Worm (Caenorhabditis elegans) whole organism, L1 larva: Measurements from ENCODE around the gene dnj-10.

Experiments
- C34B4.2 ChIP-seq: sonication (generic microtip); optimal IDR thresholded peaks from 2 replicates; lab custom pipeline; 2017; ENCODE audit warnings: mild to moderate bottlenecking, missing genetic modification characterization, missing compliant biosample characterization
- alr-1 ChIP-seq: fragments of 200-800 bp; sonication (Bioruptor generic); optimal IDR thresholded peaks from 2 replicates; lab custom pipeline; 2018; ENCODE audit warnings: borderline replicate concordance, mild to moderate bottlenecking, missing genetic modification characterization, missing compliant biosample characterization
- aly-2 ChIP-seq: fragments of 150-350 bp; optimal IDR thresholded peaks from 2 replicates; lab custom pipeline; 2014; ENCODE audit warnings: missing biosample characterization, missing genetic modification characterization
- blmp-1 ChIP-seq: fragments of 150-350 bp; optimal IDR thresholded peaks from 2 replicates; lab custom pipeline; 2014; ENCODE audit warnings: missing biosample characterization, missing genetic modification characterization
- ceh-63 ChIP-seq: fragments of 200-800 bp; sonication (Bioruptor generic); optimal IDR thresholded peaks from 2 replicates; lab custom pipeline; 2018; ENCODE audit warnings: mild to moderate bottlenecking, missing genetic modification characterization, missing compliant biosample characterization
- ceh-82 ChIP-seq, 3 experiments: fragments of 150-350 bp in 1 of 3; sonication (generic microtip) in 2 of 3; optimal IDR thresholded peaks; 2 replicates each; lab custom pipeline; 2014 to 2017; ENCODE audit warnings: missing biosample characterization in 3 of 3, missing genetic modification characterization in 3 of 3
- ceh-88 ChIP-seq: fragments of 200-800 bp; sonication (Bioruptor generic); IDR thresholded peaks from 2 replicates; pipeline ENCODE4 v1.3.6; 2022; ENCODE audit warnings: missing genetic modification characterization, missing compliant biosample characterization
- ceh-90 ChIP-seq: sonication (generic microtip); optimal IDR thresholded peaks from 2 replicates; lab custom pipeline; 2016; ENCODE audit warnings: missing genetic modification characterization, missing compliant biosample characterization
- ces-1 ChIP-seq: fragments of 150-350 bp; optimal IDR thresholded peaks from 2 replicates; lab custom pipeline; 2014; ENCODE audit warnings: missing biosample characterization, missing genetic modification reagents, missing genetic modification characterization
- dpl-1 ChIP-seq, 3 experiments: fragments of 150-350 bp in 2 of 3; sonication (generic microtip) in 1 of 3; optimal IDR thresholded peaks; 2 replicates each; lab custom pipeline; 2014 to 2017; ENCODE audit warnings: missing biosample characterization in 3 of 3, missing genetic modification characterization in 3 of 3, missing genetic modification reagents in 3 of 3
- dsc-1 ChIP-seq: sonication (generic microtip); optimal IDR thresholded peaks from 2 replicates; lab custom pipeline; 2016; ENCODE audit warnings: mild to moderate bottlenecking, missing genetic modification characterization, missing compliant biosample characterization
- efl-3 ChIP-seq: fragments of 200-800 bp; sonication (Bioruptor generic); optimal IDR thresholded peaks from 2 replicates; lab custom pipeline; 2018; ENCODE audit warnings: mild to moderate bottlenecking, missing genetic modification characterization, missing compliant biosample characterization
- egl-13 ChIP-seq: sonication (generic microtip); optimal IDR thresholded peaks from 2 replicates; lab custom pipeline; 2016; ENCODE audit warnings: missing genotype, missing genetic modification reagents, missing genetic modification characterization, missing compliant biosample characterization
- elt-2 ChIP-seq: sonication (generic microtip); optimal IDR thresholded peaks from 2 replicates; lab custom pipeline; 2016; ENCODE audit warnings: missing genetic modification characterization, mild to moderate bottlenecking, inconsistent platforms, missing compliant biosample characterization, missing genetic modification reagents
- elt-3 ChIP-seq, 6 experiments: fragments of 150-350 bp in 1 of 6; sonication (generic microtip); optimal IDR thresholded peaks; 2 replicates each; lab custom pipeline; 2017 to 2018; ENCODE audit warnings: missing biosample characterization in 6 of 6, missing genetic modification characterization in 6 of 6, inconsistent platforms in 1 of 6
- ets-5 ChIP-seq: fragments of 200-800 bp; sonication (Bioruptor generic); IDR thresholded peaks from 2 replicates; pipeline ENCODE4 v1.3.6; 2022; ENCODE audit warnings: missing genetic modification characterization, missing compliant biosample characterization
- fos-1 ChIP-seq: fragments of 150-350 bp; optimal IDR thresholded peaks from 2 replicates; lab custom pipeline; 2014; ENCODE audit warnings: missing biosample characterization, missing genetic modification characterization
- grh-1 ChIP-seq: fragments of 200-800 bp; sonication (Bioruptor generic); IDR thresholded peaks from 2 replicates; pipeline ENCODE4 v1.3.6; 2022; ENCODE audit warnings: missing genetic modification reagents, missing genetic modification characterization, missing compliant biosample characterization
- hlh-17 ChIP-seq: fragments of 200-800 bp; sonication (Bioruptor generic); optimal IDR thresholded peaks from 2 replicates; lab custom pipeline; 2018; ENCODE audit warnings: missing genetic modification characterization, mild to moderate bottlenecking, missing compliant biosample characterization, moderate library complexity, borderline replicate concordance
- hpl-2 ChIP-seq: fragments of 150-350 bp; optimal IDR thresholded peaks from 2 replicates; lab custom pipeline; 2014; ENCODE audit warnings: missing biosample characterization, missing genetic modification reagents, missing genetic modification characterization
- lin-13 ChIP-seq: fragments of 150-350 bp; optimal IDR thresholded peaks from 2 replicates; lab custom pipeline; 2014; ENCODE audit warnings: missing biosample characterization, missing genetic modification reagents, missing genetic modification characterization
- lin-14 ChIP-seq: fragments of 200-800 bp; sonication (Bioruptor generic); optimal IDR thresholded peaks from 2 replicates; lab custom pipeline; 2018; ENCODE audit warnings: mild to moderate bottlenecking, missing genetic modification characterization, moderate library complexity, missing compliant biosample characterization
- lin-15B ChIP-seq: fragments of 150-350 bp; sonication (generic microtip); optimal IDR thresholded peaks from 3 replicates; lab custom pipeline; 2014; ENCODE audit warnings: missing biosample characterization, missing genetic modification characterization
- lin-39 ChIP-seq: fragments of 150-350 bp; optimal IDR thresholded peaks from 2 replicates; lab custom pipeline; 2014; ENCODE audit warnings: missing biosample characterization, missing genetic modification reagents, missing genetic modification characterization
- lsy-2 ChIP-seq, 2 experiments: fragments of 150-350 bp; optimal IDR thresholded peaks; 2 replicates each; lab custom pipeline; 2014; ENCODE audit warnings: missing biosample characterization in 2 of 2, missing genetic modification characterization in 2 of 2
- mdl-1 ChIP-seq, 2 experiments: fragments of 150-350 bp; optimal IDR thresholded peaks; 2 replicates each; lab custom pipeline; 2014 to 2017; ENCODE audit warnings: missing biosample characterization in 2 of 2, missing genetic modification characterization in 2 of 2, inconsistent platforms in 1 of 2
- mef-2 ChIP-seq: fragments of 150-350 bp; optimal IDR thresholded peaks from 2 replicates; lab custom pipeline; 2014; ENCODE audit warnings: missing biosample characterization, missing genetic modification characterization
- nhr-11 ChIP-seq: fragments of 150-350 bp; optimal IDR thresholded peaks from 2 replicates; lab custom pipeline; 2014; ENCODE audit warnings: missing biosample characterization, missing genetic modification characterization
- nhr-12 ChIP-seq: sonication (generic microtip); optimal IDR thresholded peaks from 2 replicates; lab custom pipeline; 2017; ENCODE audit warnings: missing biosample characterization, missing genetic modification characterization
- nhr-20 ChIP-seq: sonication (generic microtip); optimal IDR thresholded peaks from 2 replicates; lab custom pipeline; 2016; ENCODE audit warnings: mild to moderate bottlenecking, missing genetic modification characterization, missing compliant biosample characterization
- nhr-237 ChIP-seq: fragments of 150-350 bp; optimal IDR thresholded peaks from 2 replicates; lab custom pipeline; 2014; ENCODE audit warnings: missing biosample characterization, missing genetic modification characterization
- nhr-28 ChIP-seq: fragments of 150-350 bp; optimal IDR thresholded peaks from 2 replicates; lab custom pipeline; 2014; ENCODE audit warnings: missing biosample characterization, missing genetic modification characterization
- nhr-71 ChIP-seq: sonication (generic microtip); optimal IDR thresholded peaks from 2 replicates; lab custom pipeline; 2016; ENCODE audit warnings: mild to moderate bottlenecking, missing genetic modification characterization, moderate library complexity, missing compliant biosample characterization
- nhr-76 ChIP-seq: sonication (generic microtip); optimal IDR thresholded peaks from 2 replicates; lab custom pipeline; 2017; ENCODE audit warnings: missing biosample characterization, missing genetic modification characterization
- nhr-84 ChIP-seq: sonication (generic microtip); optimal IDR thresholded peaks from 2 replicates; lab custom pipeline; 2017; ENCODE audit warnings: missing biosample characterization, missing genetic modification characterization
- nhr-85 ChIP-seq: sonication (generic microtip); peaks from one replicate; lab custom pipeline; 2016; ENCODE audit warnings: missing genetic modification characterization, inconsistent platforms, missing compliant biosample characterization
- nhr-90 ChIP-seq: sonication (generic microtip); optimal IDR thresholded peaks from 2 replicates; lab custom pipeline; 2016; ENCODE audit warnings: mild to moderate bottlenecking, missing genetic modification characterization, missing compliant biosample characterization; ENCODE audit not compliant: poor library complexity
- pax-3 ChIP-seq: fragments of 200-800 bp; sonication (Bioruptor generic); optimal IDR thresholded peaks from 2 replicates; lab custom pipeline; 2018; ENCODE audit warnings: mild to moderate bottlenecking, missing genetic modification characterization, moderate library complexity, missing compliant biosample characterization
- pqm-1 ChIP-seq: sonication (generic microtip); optimal IDR thresholded peaks from 3 replicates; lab custom pipeline; 2017; ENCODE audit warnings: missing biosample characterization, missing genetic modification characterization
- skn-1 ChIP-seq: fragments of 150-350 bp; optimal IDR thresholded peaks from 2 replicates; lab custom pipeline; 2014; ENCODE audit warnings: missing biosample characterization, missing genetic modification characterization
- snu-23 ChIP-seq: sonication (generic microtip); optimal IDR thresholded peaks from 2 replicates; lab custom pipeline; 2016; ENCODE audit warnings: missing genetic modification characterization, missing compliant biosample characterization
- sox-4 ChIP-seq: sonication (generic microtip); optimal IDR thresholded peaks from 2 replicates; lab custom pipeline; 2016; ENCODE audit warnings: missing genetic modification characterization, missing compliant biosample characterization
- sptf-1 ChIP-seq: fragments of 150-350 bp; optimal IDR thresholded peaks from 2 replicates; lab custom pipeline; 2014; ENCODE audit warnings: missing biosample characterization, missing genetic modification characterization
- sup-37 ChIP-seq: fragments of 200-800 bp; sonication (Bioruptor generic); optimal IDR thresholded peaks from 2 replicates; lab custom pipeline; 2018; ENCODE audit warnings: mild to moderate bottlenecking, missing genetic modification characterization, missing compliant biosample characterization
- tbx-2 ChIP-seq: sonication (generic microtip); optimal IDR thresholded peaks from 2 replicates; lab custom pipeline; 2016; ENCODE audit warnings: missing genetic modification characterization, missing compliant biosample characterization
- unc-130 ChIP-seq: fragments of 150-350 bp; optimal IDR thresholded peaks from 2 replicates; lab custom pipeline; 2017; ENCODE audit warnings: missing biosample characterization, missing genetic modification characterization, inconsistent platforms
- unc-30 ChIP-seq: sonication (generic microtip); optimal IDR thresholded peaks from 2 replicates; lab custom pipeline; 2017; ENCODE audit warnings: missing biosample characterization, missing genetic modification characterization
- unc-62 ChIP-seq: fragments of 150-350 bp; optimal IDR thresholded peaks from 2 replicates; lab custom pipeline; 2014; ENCODE audit warnings: missing biosample characterization, missing genetic modification reagents, missing genetic modification characterization
- unc-86 ChIP-seq: sonication (generic microtip); optimal IDR thresholded peaks from 2 replicates; lab custom pipeline; 2016; ENCODE audit warnings: missing genetic modification characterization, missing compliant biosample characterization
- vab-15 ChIP-seq: sonication (generic microtip); optimal IDR thresholded peaks from 2 replicates; lab custom pipeline; 2017; ENCODE audit warnings: missing genotype, mild to moderate bottlenecking, missing genetic modification characterization, missing compliant biosample characterization
- zip-4 ChIP-seq: fragments of 200-800 bp; sonication (Bioruptor generic); optimal IDR thresholded peaks from 2 replicates; lab custom pipeline; 2018; ENCODE audit warnings: mild to moderate bottlenecking, missing genetic modification characterization, moderate library complexity, missing compliant biosample characterization
- ztf-11 ChIP-seq, 2 experiments: sonication (generic microtip); optimal IDR thresholded peaks; 2 replicates each; lab custom pipeline; 2016 to 2017; ENCODE audit warnings: missing genetic modification characterization in 2 of 2, missing biosample characterization in 1 of 2, missing compliant biosample characterization in 1 of 2
- ztf-4 ChIP-seq: fragments of 150-350 bp; optimal IDR thresholded peaks from 2 replicates; lab custom pipeline; 2014; ENCODE audit warnings: missing biosample characterization, missing genetic modification characterization

The dnj-10 gene

DNA sequence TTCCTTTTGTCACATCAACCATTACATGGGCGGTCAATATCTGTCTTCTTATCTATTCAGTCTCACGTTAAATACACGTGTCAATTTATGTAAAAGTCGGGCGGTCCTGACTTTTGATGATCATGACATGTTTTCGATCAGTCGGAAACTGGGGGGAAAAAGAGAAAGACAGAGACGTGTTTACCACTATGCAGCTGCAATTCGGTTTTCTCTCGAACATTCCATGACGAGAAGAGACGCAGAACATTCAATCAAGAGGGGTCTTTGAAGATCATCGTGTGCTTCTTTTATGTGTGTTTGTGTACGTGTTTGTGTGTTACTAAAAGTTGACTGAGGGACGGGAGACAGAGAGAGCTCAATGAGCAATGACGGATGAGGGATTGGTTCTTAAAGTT lies 27.4 kb downstream of the dnj-10 start (continued):
- TF ChIP-seq lin-39: peak; percentile 32
- peak; percentile 55 for TF ChIP-seq skn-1
- TF ChIP-seq lin-15B: no peak
- peak; percentile 18 for TF ChIP-seq sup-37 (GFP tag; lab: Kevin White, UChicago)
- no peak for TF ChIP-seq ceh-90 (tag; lab: Kevin White, UChicago)
- peak; percentile 99 for TF ChIP-seq nhr-71 (tag; lab: Kevin White, UChicago)
- TF ChIP-seq tbx-2: peak; percentile 91
- no peak for TF ChIP-seq zip-4 (GFP tag; lab: Kevin White, UChicago)
- peak; percentile 88 for TF ChIP-seq blmp-1 (tag; lab: Kevin White, UChicago)
- TF ChIP-seq ceh-63 (GFP tag; lab: Kevin White, UChicago): no peak
- TF ChIP-seq ztf-11 (tag; optimal IDR thresholded peaks at IDR 0.05; lab: Kevin White, UChicago): no peak
- no peak for TF ChIP-seq ets-5 (GFP tag; lab: Robert Waterston, UW)
- peak; percentile 34; the same call in 1 of the 2 replicates for TF ChIP-seq ceh-88 (GFP tag; lab: Robert Waterston, UW)
- no peak for TF ChIP-seq nhr-11
- TF ChIP-seq aly-2: peak; percentile 32
- peak; percentile 90 for TF ChIP-seq vab-15 (tag; lab: Kevin White, UChicago)
- TF ChIP-seq nhr-12 (tag; lab: Kevin White, UChicago): no peak
- TF ChIP-seq C34B4.2 (tag; lab: Kevin White, UChicago): peak; percentile 85
- peak in 1 of 2 experiments; percentile 95 for TF ChIP-seq mdl-1 (tag; optimal IDR thresholded peaks at IDR 0.05; lab: Kevin White, UChicago)
- no peak for TF ChIP-seq unc-62 (GFP tag; lab: Kevin White, UChicago)
- TF ChIP-seq unc-30 (tag; lab: Kevin White, UChicago): no peak
- TF ChIP-seq elt-3 (tag; optimal IDR thresholded peaks at IDR 0.05; lab: Kevin White, UChicago): peak in 5 of 6 experiments; percentile 63 to 95 (median 91)
- TF ChIP-seq nhr-20 (tag; lab: Kevin White, UChicago): peak; percentile 98
- peak; percentile 77 for TF ChIP-seq lin-13 (GFP tag; lab: Kevin White, UChicago)
- peak; percentile 87 for TF ChIP-seq dsc-1
- TF ChIP-seq lin-14 (GFP tag; lab: Kevin White, UChicago): peak; percentile 98
- no peak for TF ChIP-seq sox-4 (tag; lab: Kevin White, UChicago)
- no peak for TF ChIP-seq efl-3 (GFP tag; lab: Kevin White, UChicago)
- TF ChIP-seq nhr-85 (tag; lab: Kevin White, UChicago): peak; percentile 99
- no peak for TF ChIP-seq sptf-1 (tag; lab: Kevin White, UChicago)
- TF ChIP-seq ceh-82 (tag; optimal IDR thresholded peaks at IDR 0.05; lab: Kevin White, UChicago): peak; percentile 24 to 56 (median 47)
- TF ChIP-seq fos-1 (tag; lab: Kevin White, UChicago): peak; percentile 83
- no peak for TF ChIP-seq unc-86
- peak; percentile 68 for TF ChIP-seq hpl-2 (GFP tag; lab: Kevin White, UChicago)
- peak; percentile 38 to 68 (median 57) for TF ChIP-seq dpl-1 (GFP tag; optimal IDR thresholded peaks at IDR 0.05; lab: Kevin White, UChicago)
- peak; percentile 96 for TF ChIP-seq elt-2 (tag; lab: Kevin White, UChicago)
- peak; percentile 80 to 90 for TF ChIP-seq lsy-2 (tag; optimal IDR thresholded peaks at IDR 0.05; lab: Kevin White, UChicago)
- TF ChIP-seq nhr-28: no peak
- TF ChIP-seq snu-23 (GFP tag; lab: Kevin White, UChicago): peak; percentile 98
- peak; percentile 66 for TF ChIP-seq nhr-237 (tag; lab: Kevin White, UChicago)
- peak; percentile 74 for TF ChIP-seq grh-1 (GFP tag; lab: Robert Waterston, UW)
- TF ChIP-seq pqm-1: no peak
- TF ChIP-seq mef-2 (tag; lab: Kevin White, UChicago): peak; percentile 87
- peak; percentile 96 for TF ChIP-seq nhr-90 (tag; lab: Kevin White, UChicago)
- TF ChIP-seq alr-1 (tag; lab: Kevin White, UChicago): no peak
- no peak for TF ChIP-seq pax-3 (tag; lab: Kevin White, UChicago)
- TF ChIP-seq unc-130 (tag; lab: Kevin White, UChicago): peak; percentile 96
- no peak for TF ChIP-seq hlh-17 (GFP tag; lab: Kevin White, UChicago)
- peak; percentile 73 for TF ChIP-seq egl-13 (tag; lab: Kevin White, UChicago)
- TF ChIP-seq ces-1 (GFP tag; lab: Kevin White, UChicago): no peak
- TF ChIP-seq ztf-4 (tag; lab: Kevin White, UChicago): peak; percentile 89
- no peak for TF ChIP-seq nhr-76 (tag; lab: Kevin White, UChicago)
- TF ChIP-seq nhr-84 (tag; lab: Kevin White, UChicago): peak; percentile 80
